Worm (Caenorhabditis elegans) whole organism, L4 larva: ENCODE measurements around the gene K12D12.4.

Experiments
- ceh-82 ChIP-seq: sonication (generic microtip); optimal IDR thresholded peaks from 2 replicates; lab custom pipeline; 2017; ENCODE audit warnings: missing biosample characterization, missing genetic modification characterization
- nhr-11 ChIP-seq: fragments of 150-350 bp; optimal IDR thresholded peaks from 2 replicates; lab custom pipeline; 2014; ENCODE audit warnings: missing biosample characterization, missing genetic modification characterization
- nhr-28 ChIP-seq: fragments of 150-350 bp; optimal IDR thresholded peaks from 2 replicates; lab custom pipeline; 2014; ENCODE audit warnings: missing biosample characterization, missing genetic modification characterization
- nhr-42 ChIP-seq: fragments of 200-800 bp; sonication (Bioruptor generic); IDR thresholded peaks from 2 replicates; pipeline ENCODE4 v1.3.6; 2022; ENCODE audit warnings: missing genetic modification characterization, missing compliant biosample characterization
- nhr-48 ChIP-seq: sonication (generic microtip); optimal IDR thresholded peaks from 2 replicates; lab custom pipeline; 2016; ENCODE audit warnings: mild to moderate bottlenecking, missing genetic modification characterization, missing compliant biosample characterization

ce11 chrII:11853108-11853507, 12.4 kb downstream of the K12D12.4 start:
- TF ChIP-seq nhr-48 (tag; lab: Kevin White, UChicago) (no peak), nhr-42 (GFP tag; lab: Robert Waterston, UW) (no peak), ceh-82 (tag; lab: Kevin White, UChicago) (no peak), nhr-28 (tag; lab: Kevin White, UChicago) (no peak), nhr-11 (tag; lab: Kevin White, UChicago) (no peak)
